Worm (Caenorhabditis elegans): Measurements from ENCODE around the gene fbxa-188.

fbxa-188 gene

DNA sequence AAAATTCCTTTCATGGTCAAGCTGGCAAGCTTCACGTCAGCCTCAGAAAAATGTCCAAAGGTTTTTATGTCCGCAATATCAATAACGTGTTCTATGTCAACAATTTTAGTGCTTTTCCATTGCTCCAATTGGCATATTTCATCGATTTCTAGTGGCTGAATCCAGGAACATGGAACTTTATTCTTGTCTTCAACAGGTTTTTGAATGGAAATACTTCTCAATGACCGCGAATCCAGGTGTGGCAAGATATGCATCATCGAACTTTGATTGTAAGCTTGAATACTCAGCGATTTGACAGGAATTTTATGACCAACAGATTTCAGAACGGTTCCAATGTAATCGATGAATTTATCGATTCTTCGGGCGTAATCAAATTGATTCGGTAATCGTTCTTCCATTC is 46.1 kb downstream of the fbxa-188 start:
- TF ChIP-seq snpc-4 (tag; optimal IDR thresholded peaks at IDR 0.05) (no peak), ces-1 (GFP tag; optimal IDR thresholded peaks at IDR 0.05) (no peak), blmp-1 (tag; optimal IDR thresholded peaks at IDR 0.05) (no peak), nhr-2 (tag; optimal IDR thresholded peaks at IDR 0.05) (no peak), ztf-11 (tag; optimal IDR thresholded peaks at IDR 0.05) (no peak), mls-2 (tag; optimal IDR thresholded peaks at IDR 0.05) (no peak), ceh-83 (GFP tag; optimal IDR thresholded peaks at IDR 0.05) (no peak), sem-2 (GFP tag; optimal IDR thresholded peaks at IDR 0.05) (no peak), nhr-237 (tag; optimal IDR thresholded peaks at IDR 0.05) (no peak), hlh-1 (tag; optimal IDR thresholded peaks at IDR 0.05) (no peak), sptf-1 (tag; optimal IDR thresholded peaks at IDR 0.05) (no peak), bed-3 (GFP tag; optimal IDR thresholded peaks at IDR 0.05) (no peak), M03D4.4 (tag; optimal IDR thresholded peaks at IDR 0.05) (no peak), mep-1 (tag; optimal IDR thresholded peaks at IDR 0.05) (no peak), lin-13 (tag; optimal IDR thresholded peaks at IDR 0.05) (no peak), pha-4 (tag; optimal IDR thresholded peaks at IDR 0.05) (no peak), mab-5 (tag; optimal IDR thresholded peaks at IDR 0.05) (no peak)

DNA sequence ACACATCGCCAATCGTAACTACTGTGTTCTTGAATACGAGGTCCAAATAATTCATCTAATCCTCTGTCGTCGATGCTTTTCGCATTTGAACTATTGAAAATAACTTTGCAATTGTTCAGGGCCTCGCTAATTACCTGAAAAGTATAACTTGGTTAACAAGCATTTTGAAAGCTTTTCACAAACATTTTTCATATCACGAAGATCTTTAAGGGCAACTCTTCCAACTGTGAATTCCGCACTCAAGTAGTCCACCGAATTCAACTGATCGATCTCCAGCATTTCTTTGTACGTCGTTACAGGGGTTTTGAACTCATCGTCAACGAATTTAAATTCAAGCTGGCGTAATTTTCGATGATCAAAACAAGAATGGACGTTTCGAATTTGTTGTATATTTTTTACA is 48.3 kb downstream of the fbxa-188 start:
- TF ChIP-seq lsy-2 (tag; optimal IDR thresholded peaks at IDR 0.05), result no peak
- no peak for TF ChIP-seq drap-1 (GFP tag; optimal IDR thresholded peaks at IDR 0.05)
- no peak for TF ChIP-seq zip-8 (tag; optimal IDR thresholded peaks at IDR 0.05)
- TF ChIP-seq sptf-1 (tag; optimal IDR thresholded peaks at IDR 0.05), result no peak
- no peak for TF ChIP-seq nhr-12 (tag; optimal IDR thresholded peaks at IDR 0.05)
- TF ChIP-seq mep-1 (tag; optimal IDR thresholded peaks at IDR 0.05), result no peak
- TF ChIP-seq flh-1 (GFP tag; optimal IDR thresholded peaks at IDR 0.05), result no peak
- TF ChIP-seq unc-62 (GFP tag; optimal IDR thresholded peaks at IDR 0.05), result no peak
- TF ChIP-seq cnd-1 (tag; optimal IDR thresholded peaks at IDR 0.05), result no peak
- no peak for TF ChIP-seq unc-120 (tag; optimal IDR thresholded peaks at IDR 0.05; ENCODE audit: poor library complexity, severe bottlenecking)
- TF ChIP-seq sem-2 (GFP tag; optimal IDR thresholded peaks at IDR 0.05), result no peak
- no peak for TF ChIP-seq ceh-83 (GFP tag; optimal IDR thresholded peaks at IDR 0.05)
- no peak for TF ChIP-seq tbx-8 (GFP tag; optimal IDR thresholded peaks at IDR 0.05)
- no peak for TF ChIP-seq hlh-1 (tag; optimal IDR thresholded peaks at IDR 0.05)
- TF ChIP-seq elt-1 (tag; optimal IDR thresholded peaks at IDR 0.05; ENCODE audit: borderline replicate concordance, insufficient read depth), result no peak
- no peak for TF ChIP-seq ceh-43 (GFP tag; optimal IDR thresholded peaks at IDR 0.05)
- no peak for TF ChIP-seq lin-32 (GFP tag; optimal IDR thresholded peaks at IDR 0.05)
- TF ChIP-seq nhr-237 (tag; optimal IDR thresholded peaks at IDR 0.05), result no peak
- no peak for TF ChIP-seq nhr-2 (tag; optimal IDR thresholded peaks at IDR 0.05)
- TF ChIP-seq ces-1 (GFP tag; optimal IDR thresholded peaks at IDR 0.05), result no peak

Data from whole organism, mixed stage, embryonic.